Worm (Caenorhabditis elegans) whole organism, L1 larva: Measurements from ENCODE around the gene rbf-1.
A peak's percentile ranks its signal among the peaks of the same experiment; 100 is the strongest.

Experiments
- C16A3.4 ChIP-seq: fragments of 150-350 bp; optimal IDR thresholded peaks from 2 replicates; lab custom pipeline; 2014; ENCODE audit warnings: missing biosample characterization, missing genetic modification characterization
- C34B4.2 ChIP-seq: sonication (generic microtip); optimal IDR thresholded peaks from 2 replicates; lab custom pipeline; 2017; ENCODE audit warnings: mild to moderate bottlenecking, missing genetic modification characterization, missing compliant biosample characterization
- ama-1 ChIP-seq: fragments of 150-350 bp; optimal IDR thresholded peaks from 2 replicates; lab custom pipeline; 2014
- ceh-82 ChIP-seq, 3 experiments: fragments of 150-350 bp in 1 of 3; sonication (generic microtip) in 2 of 3; optimal IDR thresholded peaks; 2 replicates each; lab custom pipeline; 2014 to 2017; ENCODE audit warnings: missing biosample characterization in 3 of 3, missing genetic modification characterization in 3 of 3
- ceh-90 ChIP-seq: sonication (generic microtip); optimal IDR thresholded peaks from 2 replicates; lab custom pipeline; 2016; ENCODE audit warnings: missing genetic modification characterization, missing compliant biosample characterization
- dpl-1 ChIP-seq, 3 experiments: fragments of 150-350 bp in 2 of 3; sonication (generic microtip) in 1 of 3; optimal IDR thresholded peaks; 2 replicates each; lab custom pipeline; 2014 to 2017; ENCODE audit warnings: missing biosample characterization in 3 of 3, missing genetic modification characterization in 3 of 3, missing genetic modification reagents in 3 of 3
- dsc-1 ChIP-seq: sonication (generic microtip); optimal IDR thresholded peaks from 2 replicates; lab custom pipeline; 2016; ENCODE audit warnings: mild to moderate bottlenecking, missing genetic modification characterization, missing compliant biosample characterization
- efl-1 ChIP-seq, 4 experiments: fragments of 150-350 bp; optimal IDR thresholded peaks in 3 of 4; peaks in 1 of 4; 1 replicate in 1 of 4; 2 replicates in 3 of 4; lab custom pipeline; 2014; ENCODE audit warnings: missing biosample characterization in 2 of 4, missing genetic modification characterization in 2 of 4, missing genetic modification reagents in 2 of 4
- efl-3 ChIP-seq: fragments of 200-800 bp; sonication (Bioruptor generic); optimal IDR thresholded peaks from 2 replicates; lab custom pipeline; 2018; ENCODE audit warnings: mild to moderate bottlenecking, missing genetic modification characterization, missing compliant biosample characterization
- egl-13 ChIP-seq: sonication (generic microtip); optimal IDR thresholded peaks from 2 replicates; lab custom pipeline; 2016; ENCODE audit warnings: missing genotype, missing genetic modification reagents, missing genetic modification characterization, missing compliant biosample characterization
- egl-27 ChIP-seq, 2 experiments: fragments of 150-350 bp in 1 of 2; sonication (generic microtip); optimal IDR thresholded peaks; 3 replicates each; lab custom pipeline; 2017 to 2018; ENCODE audit warnings: missing biosample characterization in 2 of 2, missing genetic modification characterization in 2 of 2, missing genetic modification reagents in 2 of 2
- elt-2 ChIP-seq: sonication (generic microtip); optimal IDR thresholded peaks from 2 replicates; lab custom pipeline; 2016; ENCODE audit warnings: missing genetic modification characterization, mild to moderate bottlenecking, inconsistent platforms, missing compliant biosample characterization, missing genetic modification reagents
- ets-5 ChIP-seq: fragments of 200-800 bp; sonication (Bioruptor generic); IDR thresholded peaks from 2 replicates; pipeline ENCODE4 v1.3.6; 2022; ENCODE audit warnings: missing genetic modification characterization, missing compliant biosample characterization
- fkh-10 ChIP-seq: sonication (generic microtip); optimal IDR thresholded peaks from 2 replicates; lab custom pipeline; 2017; ENCODE audit warnings: missing biosample characterization, missing genetic modification reagents, missing genetic modification characterization
- grh-1 ChIP-seq: fragments of 200-800 bp; sonication (Bioruptor generic); IDR thresholded peaks from 2 replicates; pipeline ENCODE4 v1.3.6; 2022; ENCODE audit warnings: missing genetic modification reagents, missing genetic modification characterization, missing compliant biosample characterization
- isw-1 ChIP-seq: fragments of 200-800 bp; sonication (Bioruptor generic); IDR thresholded peaks from 2 replicates; pipeline ENCODE4 v1.3.6; 2022; ENCODE audit warnings: missing genetic modification characterization, missing compliant biosample characterization
- lin-13 ChIP-seq: fragments of 150-350 bp; optimal IDR thresholded peaks from 2 replicates; lab custom pipeline; 2014; ENCODE audit warnings: missing biosample characterization, missing genetic modification reagents, missing genetic modification characterization
- lin-14 ChIP-seq: fragments of 200-800 bp; sonication (Bioruptor generic); optimal IDR thresholded peaks from 2 replicates; lab custom pipeline; 2018; ENCODE audit warnings: mild to moderate bottlenecking, missing genetic modification characterization, moderate library complexity, missing compliant biosample characterization
- lin-35 ChIP-seq, 2 experiments: fragments of 150-350 bp; optimal IDR thresholded peaks; 2 replicates each; lab custom pipeline; 2014; ENCODE audit warnings: missing biosample characterization in 2 of 2, missing genetic modification characterization in 2 of 2, missing genetic modification reagents in 2 of 2
- lin-39 ChIP-seq: fragments of 150-350 bp; optimal IDR thresholded peaks from 2 replicates; lab custom pipeline; 2014; ENCODE audit warnings: missing biosample characterization, missing genetic modification reagents, missing genetic modification characterization
- lsy-2 ChIP-seq, 2 experiments: fragments of 150-350 bp; optimal IDR thresholded peaks; 2 replicates each; lab custom pipeline; 2014; ENCODE audit warnings: missing biosample characterization in 2 of 2, missing genetic modification characterization in 2 of 2
- mab-9 ChIP-seq: fragments of 200-800 bp; sonication (Bioruptor generic); IDR thresholded peaks from 2 replicates; pipeline ENCODE4 v1.3.6; 2022; ENCODE audit warnings: missing genetic modification reagents, missing genetic modification characterization, missing compliant biosample characterization
- nhr-11 ChIP-seq: fragments of 150-350 bp; optimal IDR thresholded peaks from 2 replicates; lab custom pipeline; 2014; ENCODE audit warnings: missing biosample characterization, missing genetic modification characterization
- nhr-71 ChIP-seq: sonication (generic microtip); optimal IDR thresholded peaks from 2 replicates; lab custom pipeline; 2016; ENCODE audit warnings: mild to moderate bottlenecking, missing genetic modification characterization, moderate library complexity, missing compliant biosample characterization
- nhr-76 ChIP-seq: sonication (generic microtip); optimal IDR thresholded peaks from 2 replicates; lab custom pipeline; 2017; ENCODE audit warnings: missing biosample characterization, missing genetic modification characterization
- nhr-85 ChIP-seq: sonication (generic microtip); peaks from one replicate; lab custom pipeline; 2016; ENCODE audit warnings: missing genetic modification characterization, inconsistent platforms, missing compliant biosample characterization
- nhr-90 ChIP-seq: sonication (generic microtip); optimal IDR thresholded peaks from 2 replicates; lab custom pipeline; 2016; ENCODE audit warnings: mild to moderate bottlenecking, missing genetic modification characterization, missing compliant biosample characterization; ENCODE audit not compliant: poor library complexity
- pax-3 ChIP-seq: fragments of 200-800 bp; sonication (Bioruptor generic); optimal IDR thresholded peaks from 2 replicates; lab custom pipeline; 2018; ENCODE audit warnings: mild to moderate bottlenecking, missing genetic modification characterization, moderate library complexity, missing compliant biosample characterization
- pqm-1 ChIP-seq: sonication (generic microtip); optimal IDR thresholded peaks from 3 replicates; lab custom pipeline; 2017; ENCODE audit warnings: missing biosample characterization, missing genetic modification characterization
- skn-1 ChIP-seq: fragments of 150-350 bp; optimal IDR thresholded peaks from 2 replicates; lab custom pipeline; 2014; ENCODE audit warnings: missing biosample characterization, missing genetic modification characterization
- snu-23 ChIP-seq: sonication (generic microtip); optimal IDR thresholded peaks from 2 replicates; lab custom pipeline; 2016; ENCODE audit warnings: missing genetic modification characterization, missing compliant biosample characterization
- swsn-7 ChIP-seq: sonication (generic microtip); optimal IDR thresholded peaks from 2 replicates; lab custom pipeline; 2016; ENCODE audit warnings: missing genetic modification characterization, missing compliant biosample characterization
- tbx-2 ChIP-seq: sonication (generic microtip); optimal IDR thresholded peaks from 2 replicates; lab custom pipeline; 2016; ENCODE audit warnings: missing genetic modification characterization, missing compliant biosample characterization
- unc-86 ChIP-seq: sonication (generic microtip); optimal IDR thresholded peaks from 2 replicates; lab custom pipeline; 2016; ENCODE audit warnings: missing genetic modification characterization, missing compliant biosample characterization
- vab-15 ChIP-seq: sonication (generic microtip); optimal IDR thresholded peaks from 2 replicates; lab custom pipeline; 2017; ENCODE audit warnings: missing genotype, mild to moderate bottlenecking, missing genetic modification characterization, missing compliant biosample characterization
- xbp-1 ChIP-seq: sonication (generic microtip); optimal IDR thresholded peaks from 2 replicates; lab custom pipeline; 2016; ENCODE audit warnings: missing genetic modification characterization, missing compliant biosample characterization

Gene rbf-1

DNA sequence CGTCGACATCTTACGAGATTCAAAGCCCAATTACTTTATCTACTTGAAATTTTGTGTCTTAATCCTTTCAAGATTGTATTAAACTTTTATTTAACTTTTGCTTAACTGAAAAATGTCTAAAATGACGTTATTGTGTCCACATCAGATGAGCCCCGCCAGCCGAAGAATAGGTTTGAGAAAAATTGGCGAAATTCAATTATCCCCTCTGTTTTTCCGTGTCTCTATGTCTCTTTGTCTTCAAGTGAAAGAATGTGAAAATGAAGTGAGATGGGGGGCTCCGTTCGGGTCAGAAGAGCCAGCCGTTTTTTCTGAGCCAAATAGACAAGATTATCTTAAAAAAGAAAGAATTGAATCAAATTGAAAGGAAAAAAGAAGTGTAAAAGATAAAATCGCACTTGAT, 1.7 kb downstream of the rbf-1 start:
- TF ChIP-seq lin-14 (GFP tag; lab: Kevin White, UChicago) (peak; percentile 34), snu-23 (GFP tag; lab: Kevin White, UChicago) (no peak)

- TF ChIP-seq lin-39 (tag; lab: Kevin White, UChicago): no peak
- peak; percentile 66 for TF ChIP-seq egl-13
- no peak for TF ChIP-seq efl-3
- TF ChIP-seq C16A3.4 (tag; lab: Kevin White, UChicago): no peak
- no peak for TF ChIP-seq swsn-7 (tag; lab: Kevin White, UChicago)
- TF ChIP-seq ama-1 (lab: Kevin White, UChicago): no peak
- TF ChIP-seq pax-3 (tag; lab: Kevin White, UChicago): peak; percentile 30
- TF ChIP-seq vab-15 (tag; lab: Kevin White, UChicago): no peak
- TF ChIP-seq grh-1 (GFP tag; lab: Robert Waterston, UW): no peak
- peak; percentile 84 for TF ChIP-seq dsc-1 (tag; lab: Kevin White, UChicago)
These were observed 3.8 kb downstream of the rbf-1 start for ce11 chrIII:6679323-6679722.

- no peak for TF ChIP-seq tbx-2 (tag; lab: Kevin White, UChicago)
These were observed 5.4 kb downstream of the rbf-1 start for ce11 chrIII:6680963-6681362.

DNA sequence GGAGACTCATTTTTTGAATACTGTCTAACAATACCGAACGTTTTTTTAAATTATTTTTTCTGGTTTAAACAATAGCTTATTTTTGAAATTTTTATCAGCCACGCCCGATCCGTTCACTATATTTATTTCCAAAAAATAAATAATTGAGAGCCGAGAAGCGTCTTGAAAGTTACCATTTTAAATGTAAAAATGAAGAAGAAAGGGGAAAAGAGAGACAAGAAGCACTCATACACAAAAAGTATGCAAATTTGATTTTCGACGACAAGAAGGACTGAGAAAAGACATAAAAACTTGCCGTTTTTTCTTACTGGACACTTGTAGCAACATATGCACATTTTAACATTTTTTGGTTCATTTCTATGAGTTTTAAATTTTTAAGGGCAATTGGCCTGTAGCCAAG, 6.2 kb downstream of the rbf-1 start:
- TF ChIP-seq mab-9 (GFP tag; lab: Robert Waterston, UW) (no peak), fkh-10 (GFP tag; lab: Kevin White, UChicago) (peak; percentile 2)

DNA sequence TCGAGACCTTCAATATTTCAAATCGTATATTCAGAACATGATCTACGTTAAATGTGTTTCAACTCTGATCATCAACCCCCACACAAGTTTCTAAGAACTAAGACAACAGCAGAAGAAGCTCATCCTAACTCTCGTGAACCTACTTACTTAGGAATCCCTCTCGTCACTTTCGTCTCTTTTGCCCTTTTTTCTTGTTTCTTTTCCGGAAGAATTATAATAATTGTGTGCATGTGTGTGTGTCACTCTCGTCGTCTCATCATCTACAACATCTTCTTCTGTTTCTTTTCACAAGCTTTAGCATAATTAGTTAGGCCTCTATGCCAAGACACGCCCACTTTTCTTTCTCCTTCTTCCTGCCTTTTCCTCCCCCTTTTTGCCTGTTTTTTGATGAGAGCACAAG, 14.9 kb downstream of the rbf-1 start:
- TF ChIP-seq lin-14 (GFP tag; lab: Kevin White, UChicago): peak; percentile 77
- TF ChIP-seq ceh-82 (tag; optimal IDR thresholded peaks at IDR 0.05; lab: Kevin White, UChicago): peak in 1 of 3 experiments; percentile 41
- no peak for TF ChIP-seq nhr-85 (tag; lab: Kevin White, UChicago)
- no peak for TF ChIP-seq nhr-11 (tag; lab: Kevin White, UChicago)
- TF ChIP-seq nhr-76 (tag; lab: Kevin White, UChicago): no peak
- peak; percentile 58 for TF ChIP-seq dsc-1 (tag; lab: Kevin White, UChicago)
- peak; percentile 12 for TF ChIP-seq swsn-7 (tag; lab: Kevin White, UChicago)
- no peak for TF ChIP-seq nhr-90 (tag; lab: Kevin White, UChicago)
- TF ChIP-seq skn-1: no peak
- no peak for TF ChIP-seq ceh-90 (tag; lab: Kevin White, UChicago)
- no peak for TF ChIP-seq xbp-1 (tag; lab: Kevin White, UChicago)
- TF ChIP-seq isw-1: peak; percentile 9; the same call in 1 of the 2 replicates
- TF ChIP-seq lsy-2 (tag; optimal IDR thresholded peaks at IDR 0.05; lab: Kevin White, UChicago): peak in 1 of 2 experiments; percentile 30
- no peak for TF ChIP-seq fkh-10 (GFP tag; lab: Kevin White, UChicago)
- TF ChIP-seq unc-86: peak; percentile 45
- no peak for TF ChIP-seq lin-13 (GFP tag; lab: Kevin White, UChicago)
- no peak for TF ChIP-seq dpl-1 (GFP tag; optimal IDR thresholded peaks at IDR 0.05; lab: Kevin White, UChicago)
- peak; percentile 48 for TF ChIP-seq egl-13
- TF ChIP-seq ets-5: no peak
- peak; percentile 49 for TF ChIP-seq nhr-71
- no peak for TF ChIP-seq egl-27 (tag; optimal IDR thresholded peaks at IDR 0.05; lab: Kevin White, UChicago)
- TF ChIP-seq, all 84 proteins: peak for 9

DNA sequence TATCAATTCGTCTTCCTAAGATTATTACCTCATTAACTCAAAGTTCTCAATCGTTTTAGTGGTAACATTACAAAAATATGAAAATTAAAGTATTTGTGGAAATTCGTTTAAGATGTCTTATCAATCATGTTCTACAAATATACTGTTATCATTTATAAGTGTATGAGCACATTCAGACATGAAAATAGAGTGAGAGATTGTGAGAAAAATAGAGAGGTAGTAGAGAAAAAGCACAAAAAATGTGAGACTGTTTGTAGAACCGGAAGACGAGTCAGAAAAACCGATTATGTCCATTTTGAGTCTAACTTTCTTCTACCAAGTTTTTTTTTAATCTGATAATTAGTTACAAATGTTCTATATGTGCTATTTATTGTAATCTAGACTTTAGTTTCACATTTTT, 17.7 kb downstream of the rbf-1 start:
- TF ChIP-seq pqm-1 (tag; lab: Kevin White, UChicago) (peak; percentile 58), fkh-10 (GFP tag; lab: Kevin White, UChicago) (no peak), ceh-90 (tag; lab: Kevin White, UChicago) (no peak), lin-35 (GFP tag; optimal IDR thresholded peaks at IDR 0.05; lab: Kevin White, UChicago) (peak in 1 of 2 experiments; percentile 20), efl-1 (optimal IDR thresholded peaks at IDR 0.05; lab: Kevin White, UChicago) (no peak), efl-1 (GFP tag; optimal IDR thresholded peaks at IDR 0.05 in 1 of 2; lab: Kevin White, UChicago) (peak in 1 of 2 experiments; percentile 57), elt-2 (tag; lab: Kevin White, UChicago) (peak; percentile 73), lin-14 (GFP tag; lab: Kevin White, UChicago) (peak; percentile 23), C34B4.2 (tag; lab: Kevin White, UChicago) (no peak)
- TF ChIP-seq, all 84 proteins: peak for 5
